Fruit fly (Drosophila melanogaster): ENCODE data around the gene CG5885.

The CG5885 gene

dm6 chr2L:9897296-9897695 is 20.8 kb downstream of the CG5885 start, which contains the start of gene RpS2 (continued):
- TF ChIP-seq Fer3 (tag; optimal IDR thresholded peaks at IDR 0.05), result peak; percentile 50
- TF ChIP-seq schlank (tag; optimal IDR thresholded peaks at IDR 0.05), result no peak
- TF ChIP-seq CG9797 (GFP tag; optimal IDR thresholded peaks at IDR 0.05), result peak; percentile 34
- no peak for TF ChIP-seq Atf3 (GFP tag; optimal IDR thresholded peaks at IDR 0.05)
- no peak for TF ChIP-seq CG8944 (GFP tag; optimal IDR thresholded peaks at IDR 0.05)
- no peak for TF ChIP-seq cwo (GFP tag; optimal IDR thresholded peaks at IDR 0.05)
- no peak for TF ChIP-seq CG12299 (tag; optimal IDR thresholded peaks at IDR 0.05)
- peak; percentile 99 for TF ChIP-seq Doc3 (GFP tag; IDR thresholded peaks at IDR 0.05; ENCODE audit: partially characterized antibody)
- no peak for TF ChIP-seq D (optimal IDR thresholded peaks at IDR 0.05)
- peak; percentile 16 for TF ChIP-seq D (GFP tag; optimal IDR thresholded peaks at IDR 0.05)
- TF ChIP-seq CG5953 (GFP tag; IDR thresholded peaks at IDR 0.05), result no peak
- no peak for TF ChIP-seq Ssrp (tag; optimal IDR thresholded peaks at IDR 0.05)
- TF ChIP-seq nom (GFP tag; optimal IDR thresholded peaks at IDR 0.05), result peak; percentile 75
- no peak for TF ChIP-seq Mrtf (GFP tag; IDR thresholded peaks at IDR 0.05)
- TF ChIP-seq Max (GFP tag; optimal IDR thresholded peaks at IDR 0.05), result peak; percentile 42
- TF ChIP-seq bowl (GFP tag; IDR thresholded peaks at IDR 0.05), result no peak
- peak; percentile 51; the same call in 1 of the 2 replicates for TF ChIP-seq cas (GFP tag; IDR thresholded peaks at IDR 0.05)
- no peak for TF ChIP-seq aop (GFP tag; IDR thresholded peaks at IDR 0.05)
- TF ChIP-seq sim (GFP tag; IDR thresholded peaks at IDR 0.05), result no peak
- TF ChIP-seq CG7963 (GFP tag; IDR thresholded peaks at IDR 0.05; ENCODE audit: partially characterized antibody), result peak; percentile 99
- peak; percentile 91 for TF ChIP-seq sens (GFP tag)
- peak; percentile 75 for TF ChIP-seq HmgZ (tag; optimal IDR thresholded peaks at IDR 0.05)
- TF ChIP-seq Bdp1 (GFP tag; optimal IDR thresholded peaks at IDR 0.05), result no peak
- peak; percentile 22 for TF ChIP-seq fd102C (GFP tag; optimal IDR thresholded peaks at IDR 0.05)
- TF ChIP-seq NK7.1 (GFP tag; optimal IDR thresholded peaks at IDR 0.05), result no peak

dm6 chr2L:9894871-9895364 is 23.2 kb downstream of the CG5885 start, which contains the start of gene Bka:
Gene Bka, plus strand, starts transcription at chr2L:9895287.
- TF ChIP-seq Dip2 (GFP tag; IDR thresholded peaks at IDR 0.05) (no peak), twi (tag; optimal IDR thresholded peaks at IDR 0.05) (peak; percentile 71), CG32772 (GFP tag; IDR thresholded peaks at IDR 0.05) (no peak), Deaf1 (tag; optimal IDR thresholded peaks at IDR 0.05) (peak; percentile 66), E2f2 (GFP tag; IDR thresholded peaks at IDR 0.05) (peak; percentile 79), bab2 (GFP tag; optimal IDR thresholded peaks at IDR 0.05) (no peak), Optix (GFP tag; IDR thresholded peaks at IDR 0.05) (no peak), corto (GFP tag; optimal IDR thresholded peaks at IDR 0.05) (no peak), unpg (GFP tag; optimal IDR thresholded peaks at IDR 0.05) (peak; percentile 54), danr (GFP tag; IDR thresholded peaks at IDR 0.05) (no peak), trh (GFP tag; optimal IDR thresholded peaks at IDR 0.05) (no peak), Dip3 (GFP tag; optimal IDR thresholded peaks at IDR 0.05) (no peak), CG4282 (GFP tag; optimal IDR thresholded peaks at IDR 0.05) (no peak), fru (optimal IDR thresholded peaks at IDR 0.05) (no peak), pzg (GFP tag; optimal IDR thresholded peaks at IDR 0.05) (peak; percentile 83), dpn (GFP tag; optimal IDR thresholded peaks at IDR 0.05) (peak in 1 of 2 experiments; percentile 23), NC2β (GFP tag; optimal IDR thresholded peaks at IDR 0.05) (peak; percentile 55), CG2678 (tag; optimal IDR thresholded peaks at IDR 0.05) (peak; percentile 61), Trl (optimal IDR thresholded peaks at IDR 0.05) (no peak), Trl (GFP tag; optimal IDR thresholded peaks at IDR 0.05) (peak; percentile 25), seq (GFP tag; IDR thresholded peaks at IDR 0.05) (no peak), Med (GFP tag) (peak; percentile 93), phol (tag; optimal IDR thresholded peaks at IDR 0.05) (peak; percentile 100), CG8290 (GFP tag; optimal IDR thresholded peaks at IDR 0.05) (peak; percentile 75), CG8290 (tag; optimal IDR thresholded peaks at IDR 0.05) (peak; percentile 56 to 66), CG31224 (GFP tag; IDR thresholded peaks at IDR 0.05) (0 out of 2 replicates have a peak, but pooled peaks have one; percentile 9), CG9437 (GFP tag; optimal IDR thresholded peaks at IDR 0.05) (peak; percentile 63), Pdp1 (GFP tag; optimal IDR thresholded peaks at IDR 0.05) (peak in 1 of 2 experiments; percentile 81), lbe (GFP tag; optimal IDR thresholded peaks at IDR 0.05) (peak; percentile 72)
